Fruit fly (Drosophila melanogaster) whole organism, adult: ENCODE results near the gene CG6481.

ENCODE experiments used
- CG12768 ChIP-seq: fragments of 200-800 bp; sonication (Bioruptor generic); optimal IDR thresholded peaks from 2 replicates; lab custom pipeline; 2017; ENCODE audit warnings: missing biosample characterization, missing genetic modification characterization, mild to moderate bottlenecking, moderate library complexity, missing genetic modification reagents
- CG14711 ChIP-seq: fragments of 200-800 bp; sonication (Bioruptor generic); optimal IDR thresholded peaks from 2 replicates; lab custom pipeline; 2018; ENCODE audit warnings: missing biosample characterization, mild to moderate bottlenecking, missing genetic modification characterization, moderate library complexity
- CG1620 ChIP-seq: fragments of 200-800 bp; sonication (Bioruptor generic); optimal IDR thresholded peaks from 2 replicates; lab custom pipeline; 2016; ENCODE audit warnings: missing biosample characterization, missing genetic modification characterization
- Hr96 ChIP-seq: fragments of 200-800 bp; sonication (Bioruptor generic); optimal IDR thresholded peaks from 2 replicates; lab custom pipeline; 2016; ENCODE audit warnings: missing biosample characterization, missing genetic modification characterization
- kay ChIP-seq: fragments of 200-800 bp; sonication (Bioruptor generic); peaks from one replicate; lab custom pipeline; 2016; ENCODE audit warnings: missing biosample characterization, missing genetic modification characterization, borderline replicate concordance
- pad ChIP-seq: fragments of 200-800 bp; sonication (Bioruptor generic); optimal IDR thresholded peaks from 3 replicates; lab custom pipeline; 2017; ENCODE audit warnings: missing biosample characterization, missing genetic modification characterization, mild to moderate bottlenecking, moderate library complexity, missing genetic modification reagents
- tj ChIP-seq: fragments of 200-800 bp; sonication (Bioruptor generic); optimal IDR thresholded peaks from 3 replicates; lab custom pipeline; 2017; ENCODE audit warnings: missing biosample characterization, mild to moderate bottlenecking, missing genetic modification characterization, moderate library complexity

DNA sequence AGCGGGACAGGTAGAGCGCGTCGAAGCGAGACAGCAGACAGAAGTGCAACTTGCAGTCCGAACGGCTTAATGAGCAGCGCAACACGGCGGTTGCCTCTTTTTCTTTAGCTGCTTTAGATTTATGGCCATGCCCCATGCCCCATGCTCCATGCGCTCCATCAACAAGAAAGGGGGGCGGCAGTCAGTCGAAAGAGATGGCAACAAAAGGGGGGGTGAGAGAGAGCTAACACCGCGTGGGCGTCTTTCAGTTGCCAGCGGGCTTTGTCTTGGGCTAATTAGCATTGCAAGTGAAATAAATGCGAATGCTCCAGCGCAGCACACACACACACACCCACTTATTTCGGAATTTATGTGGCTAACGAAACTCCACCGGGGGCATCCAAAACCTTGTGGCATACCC lies 22.9 kb upstream of the CG6481 start:
- no peak for TF ChIP-seq pad (GFP tag; lab: Kevin White, UChicago)
- TF ChIP-seq tj (GFP tag; lab: Kevin White, UChicago): no peak
- TF ChIP-seq Hr96: no peak
- TF ChIP-seq CG1620 (GFP tag; lab: Kevin White, UChicago): no peak
- no peak for TF ChIP-seq CG14711 (tag; lab: Kevin White, UChicago)
- TF ChIP-seq kay (GFP tag; lab: Kevin White, UChicago): no peak
- TF ChIP-seq CG12768: no peak
